Worm (Caenorhabditis elegans): Measurements from ENCODE around the gene Y51H4A.1.
"Not testable (repeated sequence)": the region's sequence is repeated elsewhere in the genome, so short reads cannot be mapped to it uniquely, and the experiment has no call there.

The Y51H4A.1 gene

DNA sequence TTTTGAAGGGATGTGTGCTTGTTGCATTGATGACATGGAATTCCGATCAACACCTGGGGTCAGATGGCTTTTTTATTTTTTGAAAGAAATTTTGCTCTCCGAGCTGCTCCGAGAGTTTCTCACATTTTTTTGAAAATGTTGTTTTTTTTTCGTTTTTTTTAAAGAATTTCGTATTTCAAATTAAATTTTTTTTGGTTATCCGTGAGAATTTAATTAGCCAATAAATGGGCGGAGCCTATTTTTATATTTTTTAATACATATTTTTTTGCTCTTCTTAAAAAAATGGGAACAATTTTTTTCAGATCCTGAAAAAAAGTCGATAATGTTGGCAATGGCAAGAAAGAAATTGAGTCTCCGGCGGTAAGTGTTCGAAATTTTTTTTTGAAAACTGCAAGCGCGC, 45.2 kb downstream of the Y51H4A.1 start, which contains the start of gene dlc-3:
TSS of gene dlc-3 (plus strand) at position 301 of the 400 bp plus-strand sequence.
- TF ChIP-seq pqm-1 (tag; optimal IDR thresholded peaks at IDR 0.05) (no peak), nhr-237 (tag; optimal IDR thresholded peaks at IDR 0.05) (no peak), mdl-1 (tag; optimal IDR thresholded peaks at IDR 0.05) (no peak), zfp-2 (tag; optimal IDR thresholded peaks at IDR 0.05) (no peak), hlh-11 (tag; optimal IDR thresholded peaks at IDR 0.05) (no peak), F10B5.3 (tag; optimal IDR thresholded peaks at IDR 0.05) (no peak), daf-16 (GFP tag; optimal IDR thresholded peaks at IDR 0.05) (no peak), daf-16 (tag; optimal IDR thresholded peaks at IDR 0.05) (no peak)

DNA sequence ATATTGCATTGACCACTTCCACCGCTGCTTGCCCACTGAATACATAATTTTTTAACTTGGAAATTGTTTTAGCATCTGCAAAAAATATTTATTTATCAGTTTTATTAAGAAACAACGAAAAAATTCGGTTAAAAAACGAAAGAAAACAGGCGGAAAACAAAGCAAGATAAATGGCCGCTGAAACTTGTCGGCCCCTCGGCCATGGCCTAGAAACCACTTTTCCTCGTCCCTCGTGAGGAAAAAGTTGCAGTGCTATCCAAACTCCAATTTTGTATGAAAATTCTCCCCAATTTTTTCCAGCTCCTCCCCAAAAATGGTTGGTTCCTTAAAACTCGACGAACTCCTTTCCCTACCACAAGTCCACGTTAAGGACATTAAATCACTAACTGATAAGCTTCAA, 52.8 kb downstream of the Y51H4A.1 start, which contains the start of gene Y10G11A.1:
TSS of gene Y10G11A.1 (plus strand) at position 301 of the 400 bp plus-strand sequence.
- not testable (repeated sequence) for TF ChIP-seq ceh-20 (GFP tag; IDR thresholded peaks at IDR 0.05); F10B5.3 (tag; optimal IDR thresholded peaks at IDR 0.05); nhr-28 (tag; optimal IDR thresholded peaks at IDR 0.05)

All from whole organism, L4 larva.